Fruit fly (Drosophila melanogaster): Measurements from ENCODE around the gene Cph.

The Cph gene

DNA sequence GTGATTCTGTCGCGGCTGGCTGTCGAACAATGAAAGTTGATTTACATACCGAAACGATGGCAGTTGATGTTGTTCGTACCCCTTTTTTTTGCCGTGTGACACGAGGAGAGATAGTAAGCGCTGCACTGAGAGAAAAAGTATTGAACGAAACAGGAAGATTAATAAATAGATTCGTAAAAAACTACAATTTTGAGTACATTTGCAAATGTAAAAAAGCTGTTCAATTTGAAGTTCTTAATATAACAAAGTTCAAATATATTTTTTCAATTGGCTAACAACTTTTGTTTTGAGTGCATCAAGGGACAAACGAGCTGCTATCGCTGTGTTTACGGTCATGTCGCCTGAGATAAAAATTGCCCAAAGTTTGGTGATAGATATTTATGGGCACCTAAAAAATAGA, 15.5 kb upstream of the Cph start (continued):
- no peak for TF ChIP-seq NFAT (GFP tag; IDR thresholded peaks at IDR 0.05)
- TF ChIP-seq ewg (GFP tag; optimal IDR thresholded peaks at IDR 0.05): no peak
- TF ChIP-seq zf30C (GFP tag; optimal IDR thresholded peaks at IDR 0.05): peak; percentile 35
- TF ChIP-seq HLHmδ (GFP tag; optimal IDR thresholded peaks at IDR 0.05): no peak
- no peak for TF ChIP-seq odd (GFP tag; optimal IDR thresholded peaks at IDR 0.05)
- TF ChIP-seq prd (optimal IDR thresholded peaks at IDR 0.05): no peak
- peak; percentile 61; the same call in 1 of the 3 replicates for TF ChIP-seq prd (GFP tag; IDR thresholded peaks at IDR 0.05)
- no peak for TF ChIP-seq Jarid2 (GFP tag; optimal IDR thresholded peaks at IDR 0.05)
- TF ChIP-seq gsb (GFP tag; IDR thresholded peaks at IDR 0.05): no peak
- TF ChIP-seq sima (GFP tag; optimal IDR thresholded peaks at IDR 0.05): no peak
- no peak for TF ChIP-seq kah (GFP tag; optimal IDR thresholded peaks at IDR 0.05)
- TF ChIP-seq CG7839 (tag; optimal IDR thresholded peaks at IDR 0.05): peak; percentile 22
- no peak for TF ChIP-seq Ets97D (GFP tag; optimal IDR thresholded peaks at IDR 0.05)
- peak; percentile 10 for TF ChIP-seq CG15696 (tag; optimal IDR thresholded peaks at IDR 0.05)
- no peak for TF ChIP-seq CG15514 (GFP tag; optimal IDR thresholded peaks at IDR 0.05)
- no peak for TF ChIP-seq CG8290 (GFP tag; optimal IDR thresholded peaks at IDR 0.05)
- TF ChIP-seq CG8290 (tag; optimal IDR thresholded peaks at IDR 0.05): no peak
- no peak for TF ChIP-seq zen2 (GFP tag; IDR thresholded peaks at IDR 0.05; ENCODE audit: partially characterized antibody)
- TF ChIP-seq gce (GFP tag; IDR thresholded peaks at IDR 0.05): no peak
- TF ChIP-seq Bgb (GFP tag; IDR thresholded peaks at IDR 0.05; ENCODE audit: partially characterized antibody): no peak
- TF ChIP-seq tgo (GFP tag; IDR thresholded peaks at IDR 0.05): no peak
- peak; percentile 25 for TF ChIP-seq CG14710 (tag; optimal IDR thresholded peaks at IDR 0.05)
- TF ChIP-seq CG3065 (GFP tag; optimal IDR thresholded peaks at IDR 0.05): no peak
- TF ChIP-seq pan (optimal IDR thresholded peaks at IDR 0.05): no peak
- TF ChIP-seq pan (GFP tag; optimal IDR thresholded peaks at IDR 0.05 in 1 of 2, IDR thresholded peaks at IDR 0.05 in 1 of 2): no peak
- TF ChIP-seq sob (GFP tag; IDR thresholded peaks at IDR 0.05): no peak
- 0 out of 2 replicates have a peak, but pooled peaks have one; percentile 20 for TF ChIP-seq CG31441 (GFP tag; IDR thresholded peaks at IDR 0.05)
- TF ChIP-seq crc (GFP tag; optimal IDR thresholded peaks at IDR 0.05): no peak
- no peak for TF ChIP-seq Gug (GFP tag; IDR thresholded peaks at IDR 0.05)
- TF ChIP-seq da (GFP tag; optimal IDR thresholded peaks at IDR 0.05): no peak
- no peak for TF ChIP-seq MBD-R2 (GFP tag; IDR thresholded peaks at IDR 0.05)
- TF ChIP-seq CG17186 (GFP tag; optimal IDR thresholded peaks at IDR 0.05): no peak
- TF ChIP-seq cwo (GFP tag; optimal IDR thresholded peaks at IDR 0.05): no peak
- no peak for TF ChIP-seq fru (optimal IDR thresholded peaks at IDR 0.05)
- no peak for TF ChIP-seq knrl (GFP tag; IDR thresholded peaks at IDR 0.05; ENCODE audit: partially characterized antibody)
- TF ChIP-seq oc (tag; optimal IDR thresholded peaks at IDR 0.05): no peak
- no peak for TF ChIP-seq Nf-YC (tag; optimal IDR thresholded peaks at IDR 0.05)
- TF ChIP-seq hbn (GFP tag; IDR thresholded peaks at IDR 0.05; ENCODE audit: partially characterized antibody): no peak
- TF ChIP-seq CG2712 (tag; optimal IDR thresholded peaks at IDR 0.05): peak; percentile 49
- 0 out of 2 replicates have a peak, but pooled peaks have one; percentile 32 for TF ChIP-seq CG17328 (GFP tag; IDR thresholded peaks at IDR 0.05)
- no peak for TF ChIP-seq CG30020 (tag; optimal IDR thresholded peaks at IDR 0.05)
- no peak for TF ChIP-seq Sox100B (GFP tag; optimal IDR thresholded peaks at IDR 0.05)
- no peak for TF ChIP-seq CG3726 (GFP tag; IDR thresholded peaks at IDR 0.05)
- no peak for TF ChIP-seq salm (tag; optimal IDR thresholded peaks at IDR 0.05)
- TF ChIP-seq D (optimal IDR thresholded peaks at IDR 0.05): no peak
- TF ChIP-seq D (GFP tag; optimal IDR thresholded peaks at IDR 0.05): no peak
- no peak for TF ChIP-seq Ptx1 (GFP tag; IDR thresholded peaks at IDR 0.05)
- no peak for TF ChIP-seq ap (GFP tag; IDR thresholded peaks at IDR 0.05)
- TF ChIP-seq CG15269 (tag; optimal IDR thresholded peaks at IDR 0.05): no peak
- no peak for TF ChIP-seq trem (tag; optimal IDR thresholded peaks at IDR 0.05)
- no peak for TF ChIP-seq CG13296 (GFP tag; optimal IDR thresholded peaks at IDR 0.05)
- TF ChIP-seq usp (GFP tag; optimal IDR thresholded peaks at IDR 0.05): no peak
- TF ChIP-seq CG18476 (GFP tag; optimal IDR thresholded peaks at IDR 0.05): no peak
